Fruit fly (Drosophila melanogaster): ENCODE data around the gene CG32266.

DNA sequence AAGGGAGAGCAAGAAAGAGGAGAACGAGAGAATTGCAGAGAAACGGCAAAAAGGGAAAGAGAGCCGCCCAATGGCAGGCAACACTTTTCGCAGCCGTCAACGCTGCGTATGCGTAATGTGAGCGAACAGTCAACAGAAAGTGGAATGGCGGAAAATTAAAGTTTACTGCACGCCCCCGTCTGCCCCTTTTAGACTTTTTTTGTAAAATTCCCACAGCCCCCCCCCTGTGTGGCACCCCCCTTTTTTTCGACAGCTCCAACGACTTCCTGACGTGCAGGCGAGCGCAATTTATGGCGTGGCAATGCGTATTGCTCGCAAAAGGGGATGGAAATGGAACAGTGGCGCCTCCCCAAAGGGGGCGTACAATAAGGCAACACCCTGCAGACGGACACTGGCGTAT lies 27.3 kb upstream of the CG32266 start:
- no peak for TF ChIP-seq cnc (optimal IDR thresholded peaks at IDR 0.05)
- TF ChIP-seq Hr96 (GFP tag; optimal IDR thresholded peaks at IDR 0.05): no peak
- TF ChIP-seq ovo (GFP tag; optimal IDR thresholded peaks at IDR 0.05): no peak
- no peak for TF ChIP-seq CG7101 (tag; optimal IDR thresholded peaks at IDR 0.05)
- no peak for TF ChIP-seq tj (GFP tag; optimal IDR thresholded peaks at IDR 0.05)
- no peak for TF ChIP-seq CG11617 (GFP tag; optimal IDR thresholded peaks at IDR 0.05)
- TF ChIP-seq CG5204 (GFP tag; optimal IDR thresholded peaks at IDR 0.05): no peak
- no peak for TF ChIP-seq cic (GFP tag; optimal IDR thresholded peaks at IDR 0.05)
- TF ChIP-seq pad (GFP tag; optimal IDR thresholded peaks at IDR 0.05): no peak
- no peak for TF ChIP-seq CG7045 (GFP tag; optimal IDR thresholded peaks at IDR 0.05)
- TF ChIP-seq bab1 (GFP tag; optimal IDR thresholded peaks at IDR 0.05): no peak
